Fruit fly (Drosophila melanogaster): Measurements from ENCODE around the gene Gr10b.

DNA sequence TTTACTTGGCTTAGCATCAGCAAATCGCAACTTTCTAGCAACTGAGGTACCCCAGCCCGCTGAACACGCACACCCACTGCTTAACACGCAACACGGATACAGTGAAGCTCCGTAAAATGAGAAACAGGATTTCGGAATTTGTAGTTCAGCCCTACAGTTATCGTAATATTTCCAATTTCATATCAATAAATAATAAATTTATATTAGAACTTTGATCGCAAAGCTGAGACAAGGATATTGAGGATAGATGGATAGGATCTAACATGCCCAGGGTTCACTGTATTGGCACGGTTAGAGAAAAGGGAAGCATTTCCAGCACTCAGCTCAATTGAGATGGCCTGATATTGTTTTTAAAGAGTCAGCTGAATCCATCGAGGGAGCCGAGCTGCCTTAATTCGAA, 6.2 kb upstream of the Gr10b start:
- TF ChIP-seq GATAd (GFP tag; optimal IDR thresholded peaks at IDR 0.05): no peak
- no peak for TF ChIP-seq foxo (GFP tag; optimal IDR thresholded peaks at IDR 0.05)
